Worm (Caenorhabditis elegans): ENCODE results near the gene math-49.

DNA sequence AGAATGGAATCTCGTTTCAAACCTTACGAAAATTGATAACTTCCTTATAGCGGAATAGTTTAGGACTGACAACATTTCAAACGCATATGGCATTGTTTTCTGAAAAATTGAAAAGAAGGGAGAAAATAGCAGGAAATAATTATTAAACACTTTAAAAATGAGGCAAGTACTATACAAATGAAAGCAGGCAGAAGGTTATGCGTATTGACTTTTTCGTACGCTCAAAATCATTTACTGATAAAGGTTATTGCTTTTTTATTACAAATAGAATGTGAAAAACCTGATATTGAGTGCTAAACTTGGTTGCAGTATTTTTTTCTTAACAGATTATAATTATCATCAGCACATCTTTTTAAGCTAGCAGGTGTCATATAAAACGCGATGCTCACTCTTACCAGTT lies 15.8 kb downstream of the math-49 start, which contains the start of gene ZK250.13:
- TF ChIP-seq rnt-1 (tag; optimal IDR thresholded peaks at IDR 0.05) = no peak
- no peak for TF ChIP-seq nfya-1 (tag; optimal IDR thresholded peaks at IDR 0.05)
- no peak for TF ChIP-seq ceh-24 (tag; optimal IDR thresholded peaks at IDR 0.05)
- TF ChIP-seq ets-4 (tag; optimal IDR thresholded peaks at IDR 0.05) = no peak
- no peak for TF ChIP-seq hlh-15 (tag; optimal IDR thresholded peaks at IDR 0.05)
- no peak for TF ChIP-seq F13H6.1 (tag; optimal IDR thresholded peaks at IDR 0.05)

Measured in whole organism, late embryonic.